Worm (Caenorhabditis elegans): ENCODE results near the gene F17C11.6.

The F17C11.6 gene

DNA sequence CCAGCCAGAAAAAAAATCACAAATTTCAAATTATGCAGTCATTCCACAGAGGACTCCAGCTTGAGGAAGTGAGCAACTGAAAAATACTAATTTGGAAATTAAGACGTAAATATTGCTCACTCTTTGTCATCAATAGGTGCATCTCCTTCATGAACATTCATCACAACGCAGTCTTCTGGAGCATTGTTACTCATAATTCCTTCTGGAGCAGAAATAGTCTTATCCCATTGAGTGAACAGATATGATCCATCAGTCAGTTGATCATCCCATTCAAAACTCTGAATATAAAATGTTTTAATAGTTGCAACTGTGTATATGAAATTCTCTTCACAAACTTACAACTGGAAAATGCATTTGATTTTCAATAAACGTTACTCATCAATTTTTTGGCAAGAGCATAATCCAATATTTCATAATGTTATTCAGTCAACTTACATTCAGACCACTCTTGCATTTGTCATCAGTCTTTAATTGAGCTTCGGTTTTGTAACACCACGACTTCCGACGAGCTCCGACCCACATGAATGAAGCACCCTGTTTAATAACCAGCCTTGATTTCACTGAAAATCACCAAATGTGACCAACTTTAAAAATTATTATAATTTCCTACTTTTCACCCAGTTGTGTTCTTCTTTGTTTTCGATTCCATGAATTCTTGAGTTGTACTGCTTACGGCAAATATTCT, 1.3 kb upstream of the F17C11.6 start (continued):
- no peak for TF ChIP-seq ceh-90 (tag; optimal IDR thresholded peaks at IDR 0.05)
- no peak for TF ChIP-seq nhr-77 (tag; optimal IDR thresholded peaks at IDR 0.05)
- TF ChIP-seq nhr-237 (tag; optimal IDR thresholded peaks at IDR 0.05) = no peak
- no peak for TF ChIP-seq sptf-1 (tag; optimal IDR thresholded peaks at IDR 0.05)
- TF ChIP-seq sox-4 (tag; optimal IDR thresholded peaks at IDR 0.05) = no peak
- TF ChIP-seq nhr-20 (tag; optimal IDR thresholded peaks at IDR 0.05) = peak; percentile 41
- TF ChIP-seq xbp-1 (tag; optimal IDR thresholded peaks at IDR 0.05) = peak; percentile 4
- no peak for TF ChIP-seq mab-9 (GFP tag; IDR thresholded peaks at IDR 0.05)
- peak; percentile 50 for TF ChIP-seq lir-3 (tag; optimal IDR thresholded peaks at IDR 0.05; ENCODE audit: poor library complexity)
- no peak for TF ChIP-seq lin-13 (GFP tag; optimal IDR thresholded peaks at IDR 0.05)
- no peak for TF ChIP-seq vab-15 (tag; optimal IDR thresholded peaks at IDR 0.05)
- no peak for TF ChIP-seq ceh-63 (GFP tag; optimal IDR thresholded peaks at IDR 0.05)
- no peak for TF ChIP-seq nhr-11 (tag; optimal IDR thresholded peaks at IDR 0.05)
- TF ChIP-seq nhr-19 (GFP tag; conservative IDR thresholded peaks at IDR 0.05) = 0 out of 2 replicates have a peak, but pooled peaks have one; percentile 20
- TF ChIP-seq pax-3 (tag; optimal IDR thresholded peaks at IDR 0.05) = no peak
- TF ChIP-seq elt-3 (tag; optimal IDR thresholded peaks at IDR 0.05) = no peak
- TF ChIP-seq C34B4.2 (tag; optimal IDR thresholded peaks at IDR 0.05) = no peak
- TF ChIP-seq fkh-4 (tag; optimal IDR thresholded peaks at IDR 0.05; ENCODE audit: borderline replicate concordance) = no peak
- TF ChIP-seq ceh-82 (tag; optimal IDR thresholded peaks at IDR 0.05) = no peak
- TF ChIP-seq egl-27 (tag; optimal IDR thresholded peaks at IDR 0.05) = no peak
- no peak for TF ChIP-seq jun-1 (tag; optimal IDR thresholded peaks at IDR 0.05)
- no peak for TF ChIP-seq tlp-1 (tag; optimal IDR thresholded peaks at IDR 0.05)
- no peak for TF ChIP-seq tbx-2 (tag; optimal IDR thresholded peaks at IDR 0.05)
- TF ChIP-seq aly-2 (tag; optimal IDR thresholded peaks at IDR 0.05) = no peak
- TF ChIP-seq nhr-28 (tag; optimal IDR thresholded peaks at IDR 0.05) = no peak
- peak; percentile 38 for TF ChIP-seq snu-23 (GFP tag; optimal IDR thresholded peaks at IDR 0.05)
- no peak for TF ChIP-seq ets-5 (GFP tag; IDR thresholded peaks at IDR 0.05)
- no peak for TF ChIP-seq Y116A8C.19 (tag; optimal IDR thresholded peaks at IDR 0.05; ENCODE audit: borderline replicate concordance)
- TF ChIP-seq ces-1 (GFP tag; optimal IDR thresholded peaks at IDR 0.05) = no peak
- no peak for TF ChIP-seq lin-15B (tag; optimal IDR thresholded peaks at IDR 0.05)
- no peak for TF ChIP-seq ama-1 (optimal IDR thresholded peaks at IDR 0.05)
- TF ChIP-seq pag-3 (tag; optimal IDR thresholded peaks at IDR 0.05; ENCODE audit: borderline replicate concordance, insufficient read depth) = no peak

DNA sequence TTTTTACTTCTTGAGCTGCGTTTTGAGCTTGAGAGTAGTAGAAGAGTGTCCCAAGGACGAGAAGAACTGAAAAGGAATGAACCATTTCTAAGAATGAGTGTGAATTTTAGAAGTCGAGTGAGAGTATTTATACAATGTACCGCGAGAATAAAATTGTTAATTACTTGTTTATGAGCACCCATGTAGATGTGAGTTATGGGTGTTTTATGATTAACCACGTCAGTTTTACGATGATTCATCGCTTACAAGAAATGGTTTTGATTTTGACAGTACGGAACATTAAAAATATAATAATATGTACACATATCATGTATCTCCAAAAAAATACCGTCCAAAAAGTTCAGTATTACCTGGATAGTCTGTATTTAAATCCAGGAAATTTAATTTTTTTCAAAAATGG, 587 bp upstream of the F17C11.6 start, which contains the start of gene clec-221:
TSS of gene clec-221 (minus strand) at position 101 of the 400 bp plus-strand sequence.
- TF ChIP-seq sptf-1 (tag; optimal IDR thresholded peaks at IDR 0.05) (no peak), C16A3.4 (tag; optimal IDR thresholded peaks at IDR 0.05) (no peak), zip-4 (GFP tag; optimal IDR thresholded peaks at IDR 0.05) (no peak), lin-35 (GFP tag; optimal IDR thresholded peaks at IDR 0.05) (no peak)

DNA sequence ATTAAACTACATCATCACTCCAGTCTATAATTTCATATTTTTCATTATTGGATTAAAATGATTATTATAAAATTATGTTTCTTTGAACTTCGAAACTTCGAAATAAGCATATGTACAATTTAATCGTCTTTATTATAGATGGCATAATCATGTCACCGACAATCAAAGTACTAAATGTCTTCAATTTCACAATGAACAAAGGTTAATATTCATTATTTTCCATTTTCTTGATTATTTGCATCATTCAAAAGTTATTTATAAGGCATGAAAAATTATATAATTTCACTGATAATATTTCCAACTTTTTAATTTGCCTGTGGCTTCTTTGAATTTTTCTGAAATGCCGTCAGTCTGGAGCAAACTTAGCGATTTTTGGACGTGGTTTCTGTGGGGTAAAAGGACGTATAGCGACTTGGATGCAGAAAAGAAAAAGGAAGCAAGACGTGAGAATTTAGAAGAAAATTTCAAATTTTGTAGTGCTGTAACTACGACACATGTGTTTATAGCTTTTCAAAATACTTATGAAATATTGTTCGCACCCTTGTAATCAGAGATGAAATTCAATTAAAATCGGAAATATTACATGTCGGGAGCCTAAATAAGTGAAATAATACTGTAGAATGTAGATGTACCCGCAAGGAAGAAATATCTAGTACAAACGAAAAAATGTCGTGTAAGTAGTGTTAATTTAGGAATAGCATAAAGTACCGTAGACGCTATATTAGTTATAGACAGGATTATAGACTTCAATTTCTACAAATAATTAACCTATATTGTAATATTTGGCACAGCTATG, 958 bp downstream of the F17C11.6 start, which contains the start of gene F17C11.13:
TSS of gene F17C11.13 (plus strand) at position 243 of the 796 bp plus-strand sequence.
- TF ChIP-seq ceh-90 (tag; optimal IDR thresholded peaks at IDR 0.05) (no peak), nhr-237 (tag; optimal IDR thresholded peaks at IDR 0.05) (no peak), grh-1 (GFP tag; IDR thresholded peaks at IDR 0.05) (no peak), elt-2 (tag; optimal IDR thresholded peaks at IDR 0.05) (peak; percentile 11), ztf-4 (tag; optimal IDR thresholded peaks at IDR 0.05) (no peak), lin-14 (GFP tag; optimal IDR thresholded peaks at IDR 0.05) (no peak), efl-1 (optimal IDR thresholded peaks at IDR 0.05) (no peak), efl-1 (GFP tag; optimal IDR thresholded peaks at IDR 0.05 in 1 of 2) (peak in 1 of 2 experiments; percentile 34), ama-1 (optimal IDR thresholded peaks at IDR 0.05) (no peak)

All from whole organism, L1 larva.